Worm (Caenorhabditis elegans) whole organism, early embryonic: ENCODE data around the gene F35H10.10.
A peak's percentile ranks its signal among the peaks of the same experiment; 100 is the strongest.
"Not testable (repeated sequence)": the region's sequence is repeated elsewhere in the genome, so short reads cannot be mapped to it uniquely, and the experiment has no call there.

Experiments used
- B0310.2 ChIP-seq: sonication (generic microtip); optimal IDR thresholded peaks from 2 replicates; lab custom pipeline; 2016; ENCODE audit warnings: mild to moderate bottlenecking, missing genetic modification characterization, missing compliant biosample characterization
- F13C5.2 ChIP-seq: sonication (generic microtip); optimal IDR thresholded peaks from 2 replicates; lab custom pipeline; 2017; ENCODE audit warnings: mild to moderate bottlenecking, missing genetic modification characterization, inconsistent platforms, missing compliant biosample characterization
- aly-1 ChIP-seq: sonication (generic microtip); optimal IDR thresholded peaks from 2 replicates; lab custom pipeline; 2016; ENCODE audit warnings: missing genetic modification characterization, missing compliant biosample characterization
- ama-1 ChIP-seq: fragments of 150-350 bp; optimal IDR thresholded peaks from 2 replicates; lab custom pipeline; 2014
- ceh-13 ChIP-seq: fragments of 200-800 bp; sonication (Bioruptor generic); optimal IDR thresholded peaks from 2 replicates; lab custom pipeline; 2018; ENCODE audit warnings: mild to moderate bottlenecking, missing genetic modification characterization, missing compliant biosample characterization
- ceh-36 ChIP-seq: sonication (generic microtip); optimal IDR thresholded peaks from 2 replicates; lab custom pipeline; 2016; ENCODE audit warnings: missing genetic modification characterization, inconsistent platforms, missing compliant biosample characterization
- ets-7 ChIP-seq: sonication (generic microtip); optimal IDR thresholded peaks from 2 replicates; lab custom pipeline; 2016; ENCODE audit warnings: missing genotype, missing genetic modification characterization, missing compliant biosample characterization
- flt-1 ChIP-seq: fragments of 200-800 bp; sonication (Bioruptor generic); IDR thresholded peaks from 2 replicates; pipeline ENCODE4 v1.3.6; 2022; ENCODE audit warnings: missing genetic modification characterization, missing compliant biosample characterization
- hmbx-1 ChIP-seq: sonication (generic microtip); optimal IDR thresholded peaks from 2 replicates; lab custom pipeline; 2016; ENCODE audit warnings: mild to moderate bottlenecking, missing genetic modification characterization, missing compliant biosample characterization
- hmg-4 ChIP-seq: fragments of 200-800 bp; sonication (Bioruptor generic); optimal IDR thresholded peaks from 2 replicates; lab custom pipeline; 2018; ENCODE audit warnings: mild to moderate bottlenecking, missing genetic modification characterization, missing compliant biosample characterization
- hnd-1 ChIP-seq: sonication (generic microtip); optimal IDR thresholded peaks from 2 replicates; lab custom pipeline; 2016; ENCODE audit warnings: missing genetic modification characterization, missing compliant biosample characterization
- pes-1 ChIP-seq: fragments of 200-800 bp; sonication (Bioruptor generic); IDR thresholded peaks from 2 replicates; pipeline ENCODE4 v1.3.6; 2022; ENCODE audit warnings: missing genetic modification reagents, missing genetic modification characterization, missing compliant biosample characterization
- scrt-1 ChIP-seq: fragments of 200-800 bp; sonication (Bioruptor generic); IDR thresholded peaks from 2 replicates; pipeline ENCODE4 v1.3.6; 2022; ENCODE audit warnings: missing genetic modification characterization, missing compliant biosample characterization
- sea-1 ChIP-seq: fragments of 200-800 bp; sonication (Bioruptor generic); conservative IDR thresholded peaks from 2 replicates; pipeline ENCODE4 v1.3.6; 2022; ENCODE audit warnings: missing genetic modification characterization, missing compliant biosample characterization
- tbx-11 ChIP-seq: fragments of 200-800 bp; sonication (Bioruptor generic); IDR thresholded peaks from 2 replicates; pipeline ENCODE4 v1.3.6; 2022; ENCODE audit warnings: missing genetic modification characterization, missing compliant biosample characterization
- tbx-37 ChIP-seq: fragments of 200-800 bp; sonication (Bioruptor generic); conservative IDR thresholded peaks from 2 replicates; pipeline ENCODE4 v1.3.6; 2022; ENCODE audit warnings: missing genetic modification reagents, missing genetic modification characterization, missing compliant biosample characterization
- tra-4 ChIP-seq: sonication (generic microtip); optimal IDR thresholded peaks from 2 replicates; lab custom pipeline; 2017; ENCODE audit warnings: missing genetic modification characterization, missing compliant biosample characterization

The F35H10.10 gene

DNA sequence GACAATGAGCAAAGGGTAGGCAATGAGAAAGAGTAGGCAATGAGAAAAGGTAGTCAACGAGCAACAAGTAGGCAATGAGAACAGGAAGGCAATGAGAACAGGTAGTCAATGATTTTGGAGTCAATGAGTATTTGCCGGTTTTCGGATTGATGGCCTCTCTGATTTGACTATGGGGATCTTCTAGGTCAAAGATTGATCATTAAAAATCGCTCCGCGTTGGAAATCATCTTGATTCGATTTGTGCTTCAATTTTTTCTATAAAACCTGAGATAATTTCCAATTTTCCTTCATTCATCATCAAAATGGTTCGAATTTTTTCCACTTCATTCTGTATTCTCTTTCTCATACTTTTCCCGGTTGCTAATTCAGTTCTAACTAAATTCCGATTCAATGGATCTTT lies 39.3 kb upstream of the F35H10.10 start, which contains the start of gene F17E9.16:
TSS of gene F17E9.16 (plus strand) at position 301 of the 400 bp plus-strand sequence.
- TF ChIP-seq hnd-1 (tag; lab: Kevin White, UChicago); tbx-37 (GFP tag; lab: Robert Waterston, UW); B0310.2 (tag; lab: Kevin White, UChicago): not testable (repeated sequence)

DNA sequence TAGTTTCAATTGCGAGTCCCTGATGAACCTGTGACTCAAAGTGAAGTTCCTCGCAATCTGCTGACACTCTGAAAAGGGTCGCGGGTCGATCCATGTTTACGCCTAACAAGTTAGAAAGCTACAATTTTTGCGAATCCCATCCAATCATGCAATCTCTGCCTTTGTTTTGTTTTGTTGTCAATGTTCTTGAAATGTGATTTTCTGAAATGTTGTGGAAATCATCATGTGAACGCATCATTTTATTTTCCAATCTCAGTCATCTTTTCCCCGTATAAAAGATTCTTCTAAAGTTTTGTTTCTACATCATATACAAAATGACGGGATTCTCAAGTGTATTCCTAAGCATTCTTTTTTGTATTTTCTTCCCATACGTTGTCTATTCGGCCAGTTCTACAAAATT lies 35.3 kb upstream of the F35H10.10 start, which contains the start of gene F17E9.4:
TSS of gene F17E9.4 (plus strand) at position 301 of the 400 bp plus-strand sequence.
- no peak for TF ChIP-seq ceh-13 (GFP tag; lab: Kevin White, UChicago)
- TF ChIP-seq scrt-1 (GFP tag; lab: Robert Waterston, UW) = no peak
- no peak for TF ChIP-seq ets-7 (tag; lab: Kevin White, UChicago)
- TF ChIP-seq B0310.2 (tag; lab: Kevin White, UChicago) = no peak
- TF ChIP-seq ama-1 (lab: Kevin White, UChicago) = no peak
- no peak for TF ChIP-seq hmg-4 (GFP tag; lab: Kevin White, UChicago)
- no peak for TF ChIP-seq flt-1 (GFP tag; lab: Robert Waterston, UW)
- TF ChIP-seq tra-4 (tag; lab: Kevin White, UChicago) = no peak
- no peak for TF ChIP-seq hmbx-1 (tag; lab: Kevin White, UChicago)

DNA sequence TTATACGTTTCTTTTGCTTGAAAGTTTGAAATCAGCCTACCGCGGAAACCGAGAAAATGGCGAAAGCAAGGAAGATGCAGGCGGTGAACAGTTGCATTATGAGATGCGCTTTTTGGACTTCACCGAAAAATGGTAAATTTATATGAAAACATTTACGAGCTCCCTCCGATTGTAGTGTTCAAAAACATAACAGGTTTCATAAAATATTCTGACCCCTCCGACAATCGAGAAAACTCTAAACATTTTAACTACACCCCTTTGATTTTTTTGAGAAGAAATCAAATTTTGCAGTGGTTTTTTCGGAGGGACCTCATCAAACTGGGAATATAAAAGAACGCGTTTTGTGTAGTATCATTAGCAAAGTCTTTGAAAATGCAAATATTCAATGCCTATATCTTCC lies 34.3 kb upstream of the F35H10.10 start, which contains the start of the genes F17E9.18 and F17E9.15:
TSS of gene F17E9.18 (minus strand) at position 101 of the 400 bp plus-strand sequence.
TSS of gene F17E9.15 (plus strand) at position 368 of the 400 bp plus-strand sequence.
- TF ChIP-seq hmbx-1 (tag; lab: Kevin White, UChicago) (no peak), ceh-36 (tag; lab: Kevin White, UChicago) (no peak), B0310.2 (tag; lab: Kevin White, UChicago) (no peak), F13C5.2 (tag; lab: Kevin White, UChicago) (no peak)

DNA sequence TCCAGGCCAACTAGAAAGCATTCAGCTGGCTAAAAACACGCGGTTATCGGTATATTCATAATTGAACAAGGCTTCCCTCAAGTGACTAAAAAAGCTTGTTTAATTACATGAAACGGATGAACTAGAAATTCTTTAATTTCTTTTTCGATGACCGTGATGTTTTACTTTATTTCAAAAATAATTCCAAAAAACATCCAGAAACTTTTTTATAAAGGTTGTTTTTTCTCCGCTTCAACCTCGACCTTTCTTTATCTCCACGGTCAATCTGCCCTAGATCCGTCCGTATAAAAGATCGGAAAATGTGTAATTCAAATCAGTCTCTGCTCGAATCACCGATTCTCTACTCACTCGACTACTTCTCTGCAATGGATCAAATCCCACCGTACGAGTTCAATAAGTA lies 32.8 kb upstream of the F35H10.10 start, which contains the start of gene F17E9.5:
TSS of gene F17E9.5 (plus strand) at position 301 of the 400 bp plus-strand sequence.
- TF ChIP-seq tbx-11 (GFP tag; lab: Robert Waterston, UW) (no peak), aly-1 (tag; lab: Kevin White, UChicago) (no peak), B0310.2 (tag; lab: Kevin White, UChicago) (no peak), ceh-13 (GFP tag; lab: Kevin White, UChicago) (no peak), tbx-37 (GFP tag; lab: Robert Waterston, UW) (no peak), flt-1 (GFP tag; lab: Robert Waterston, UW) (no peak), ets-7 (tag; lab: Kevin White, UChicago) (no peak), F13C5.2 (tag; lab: Kevin White, UChicago) (no peak), hnd-1 (tag; lab: Kevin White, UChicago) (no peak), hmbx-1 (tag; lab: Kevin White, UChicago) (no peak)

DNA sequence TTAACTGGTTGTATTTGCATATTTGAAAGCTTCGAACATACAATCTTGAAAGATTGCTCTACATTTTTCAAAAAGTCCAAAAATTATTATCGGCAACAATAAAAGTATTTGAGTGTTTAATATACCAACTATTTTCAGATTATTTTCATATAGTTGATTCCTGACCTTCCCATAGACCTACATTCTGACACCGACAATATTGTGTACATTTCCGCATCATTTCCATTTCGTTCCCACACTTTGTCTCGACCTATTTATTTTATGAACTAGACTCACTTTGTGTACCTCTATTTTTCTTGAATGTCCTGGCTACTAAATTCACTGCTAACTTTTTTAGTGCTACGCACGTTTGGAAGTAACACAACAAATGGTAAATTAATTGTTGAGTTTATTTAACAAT lies 29.6 kb upstream of the F35H10.10 start, which contains the start of gene lgc-5:
TSS of gene lgc-5 (plus strand) at position 301 of the 400 bp plus-strand sequence.
- TF ChIP-seq scrt-1 (GFP tag; lab: Robert Waterston, UW) (no peak), B0310.2 (tag; lab: Kevin White, UChicago) (no peak), pes-1 (GFP tag; lab: Robert Waterston, UW) (no peak), aly-1 (tag; lab: Kevin White, UChicago) (no peak), hnd-1 (tag; lab: Kevin White, UChicago) (no peak), F13C5.2 (tag; lab: Kevin White, UChicago) (no peak)

DNA sequence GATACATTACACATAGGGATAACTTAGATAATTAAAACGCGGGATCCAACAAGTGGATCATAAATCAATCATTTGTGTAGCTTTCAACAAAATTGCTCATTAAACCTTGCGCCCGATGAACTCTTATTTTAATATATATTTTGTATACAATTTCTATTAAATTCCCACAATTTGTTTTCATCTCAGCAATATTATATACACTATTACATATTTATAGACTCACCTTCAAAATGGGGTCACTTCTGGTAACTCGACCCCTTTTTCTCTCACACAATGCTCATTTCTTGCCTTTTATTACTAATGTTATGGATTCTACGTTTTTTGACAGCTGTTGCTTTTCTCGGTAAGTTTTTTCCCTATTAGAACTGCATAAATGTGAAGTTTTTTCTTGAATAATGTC lies 26.9 kb upstream of the F35H10.10 start, which contains the start of gene lgc-6:
TSS of gene lgc-6 (plus strand) at position 301 of the 400 bp plus-strand sequence.
- TF ChIP-seq tbx-37 (GFP tag; lab: Robert Waterston, UW) (no peak), F13C5.2 (tag; lab: Kevin White, UChicago) (no peak), hnd-1 (tag; lab: Kevin White, UChicago) (no peak)

DNA sequence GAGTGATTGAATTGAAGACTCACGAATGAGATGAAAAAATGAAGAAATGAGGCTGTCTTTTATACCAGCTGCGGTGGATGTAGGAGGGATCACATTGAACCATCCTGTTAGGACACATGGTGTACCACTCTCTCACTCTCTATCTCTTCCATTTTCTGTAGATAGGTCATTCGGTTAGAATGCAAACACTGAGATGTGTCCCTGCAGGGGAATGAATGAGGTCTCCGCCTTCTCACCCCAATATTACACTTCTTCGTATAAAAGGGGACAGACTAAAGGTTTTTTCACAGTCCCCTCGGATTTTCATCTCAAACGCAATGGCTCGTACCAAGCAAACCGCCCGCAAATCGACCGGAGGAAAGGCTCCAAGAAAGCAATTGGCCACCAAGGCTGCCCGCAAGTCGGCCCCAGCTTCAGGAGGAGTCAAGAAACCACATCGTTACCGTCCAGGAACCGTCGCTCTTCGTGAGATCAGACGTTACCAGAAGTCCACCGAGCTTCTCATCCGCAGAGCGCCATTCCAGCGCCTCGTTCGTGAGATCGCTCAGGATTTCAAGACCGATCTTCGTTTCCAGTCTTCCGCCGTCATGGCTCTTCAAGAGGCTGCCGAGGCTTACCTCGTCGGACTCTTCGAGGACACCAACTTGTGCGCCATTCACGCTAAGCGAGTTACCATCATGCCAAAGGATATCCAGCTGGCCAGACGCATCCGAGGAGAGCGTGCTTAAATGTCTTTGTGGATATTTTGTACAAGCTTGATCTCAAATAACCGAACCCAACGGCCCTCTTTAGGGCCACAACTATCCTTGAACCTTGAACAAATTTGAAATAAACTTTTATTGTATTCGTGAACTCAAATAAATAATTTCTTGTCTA lies 21.5 kb upstream of the F35H10.10 start, which contains the start of gene his-32:
TSS of gene his-32 (plus strand) at position 318 of the 876 bp plus-strand sequence.
- TF ChIP-seq sea-1 (GFP tag; lab: Robert Waterston, UW) = peak; percentile 67; the same call in 1 of the 2 replicates
- peak; percentile 60 for TF ChIP-seq hmbx-1 (tag; lab: Kevin White, UChicago)
- TF ChIP-seq ceh-36 (tag; lab: Kevin White, UChicago) = peak; percentile 69
- TF ChIP-seq ceh-13 (GFP tag; lab: Kevin White, UChicago) = no peak
- TF ChIP-seq B0310.2 (tag; lab: Kevin White, UChicago) = peak; percentile 88
- peak; percentile 41 for TF ChIP-seq hmg-4 (GFP tag; lab: Kevin White, UChicago)
- peak; percentile 99 for TF ChIP-seq ama-1 (lab: Kevin White, UChicago)
- no peak for TF ChIP-seq ets-7 (tag; lab: Kevin White, UChicago)
- peak; percentile 78; the same call in 1 of the 2 replicates for TF ChIP-seq scrt-1 (GFP tag; lab: Robert Waterston, UW)
- TF ChIP-seq tbx-11 (GFP tag; lab: Robert Waterston, UW) = no peak
- TF ChIP-seq pes-1 (GFP tag; lab: Robert Waterston, UW) = peak; percentile 76
- peak; percentile 18 for TF ChIP-seq F13C5.2 (tag; lab: Kevin White, UChicago)
- peak; percentile 100 for TF ChIP-seq aly-1 (tag; lab: Kevin White, UChicago)
- no peak for TF ChIP-seq hnd-1 (tag; lab: Kevin White, UChicago)
- peak; percentile 65; the same call in 1 of the 2 replicates for TF ChIP-seq flt-1 (GFP tag; lab: Robert Waterston, UW)
- TF ChIP-seq tra-4 (tag; lab: Kevin White, UChicago) = peak; percentile 25
- no peak for TF ChIP-seq tbx-37 (GFP tag; lab: Robert Waterston, UW)
